Worm (Caenorhabditis elegans): ENCODE measurements around the gene cest-17.

cest-17 gene

ce11 chrV:8230056-8230455 is 26.9 kb downstream of the cest-17 start:
- peak; percentile 68 for TF ChIP-seq ceh-83 (GFP tag; optimal IDR thresholded peaks at IDR 0.05)
- no peak for TF ChIP-seq nhr-76 (tag; optimal IDR thresholded peaks at IDR 0.05)
- TF ChIP-seq unc-62 (GFP tag; optimal IDR thresholded peaks at IDR 0.05) = no peak
- TF ChIP-seq drap-1 (GFP tag; optimal IDR thresholded peaks at IDR 0.05) = peak; percentile 11
- peak; percentile 5 for TF ChIP-seq M03D4.4 (tag; optimal IDR thresholded peaks at IDR 0.05)
- TF ChIP-seq unc-120 (tag; optimal IDR thresholded peaks at IDR 0.05; ENCODE audit: poor library complexity, severe bottlenecking) = peak; percentile 38
- TF ChIP-seq ztf-11 (tag; optimal IDR thresholded peaks at IDR 0.05) = no peak
- TF ChIP-seq ceh-43 (GFP tag; optimal IDR thresholded peaks at IDR 0.05) = no peak

ce11 chrV:8235331-8235730 is 32.2 kb downstream of the cest-17 start:
- TF ChIP-seq zip-8 (tag; optimal IDR thresholded peaks at IDR 0.05) (no peak), drap-1 (GFP tag; optimal IDR thresholded peaks at IDR 0.05) (peak; percentile 45), tbx-8 (GFP tag; optimal IDR thresholded peaks at IDR 0.05) (no peak), blmp-1 (tag; optimal IDR thresholded peaks at IDR 0.05) (no peak), ceh-83 (GFP tag; optimal IDR thresholded peaks at IDR 0.05) (peak; percentile 74), nhr-2 (tag; optimal IDR thresholded peaks at IDR 0.05) (no peak), nhr-12 (tag; optimal IDR thresholded peaks at IDR 0.05) (no peak), mls-2 (tag; optimal IDR thresholded peaks at IDR 0.05) (no peak), nhr-28 (tag; optimal IDR thresholded peaks at IDR 0.05) (no peak), pha-4 (tag; optimal IDR thresholded peaks at IDR 0.05) (no peak), elt-1 (tag; optimal IDR thresholded peaks at IDR 0.05; ENCODE audit: borderline replicate concordance, insufficient read depth) (no peak), ceh-39 (tag; optimal IDR thresholded peaks at IDR 0.05) (no peak), unc-39 (tag; optimal IDR thresholded peaks at IDR 0.05) (no peak), mep-1 (tag; optimal IDR thresholded peaks at IDR 0.05) (no peak), nhr-237 (tag; optimal IDR thresholded peaks at IDR 0.05) (no peak), nhr-76 (tag; optimal IDR thresholded peaks at IDR 0.05) (no peak), flh-1 (GFP tag; optimal IDR thresholded peaks at IDR 0.05) (no peak), hlh-1 (tag; optimal IDR thresholded peaks at IDR 0.05) (peak; percentile 71), M03D4.4 (tag; optimal IDR thresholded peaks at IDR 0.05) (peak; percentile 57), lin-32 (GFP tag; optimal IDR thresholded peaks at IDR 0.05) (peak; percentile 18), ham-2 (GFP tag; optimal IDR thresholded peaks at IDR 0.05) (peak; percentile 45), lsy-2 (tag; optimal IDR thresholded peaks at IDR 0.05) (no peak), sptf-1 (tag; optimal IDR thresholded peaks at IDR 0.05) (no peak), unc-62 (GFP tag; optimal IDR thresholded peaks at IDR 0.05) (no peak), cnd-1 (tag; optimal IDR thresholded peaks at IDR 0.05) (peak; percentile 46), elt-3 (tag; optimal IDR thresholded peaks at IDR 0.05) (no peak)

- TF ChIP-seq ceh-43 (GFP tag; optimal IDR thresholded peaks at IDR 0.05) (no peak), mep-1 (tag; optimal IDR thresholded peaks at IDR 0.05) (no peak), M03D4.4 (tag; optimal IDR thresholded peaks at IDR 0.05) (no peak), unc-62 (GFP tag; optimal IDR thresholded peaks at IDR 0.05) (no peak), snpc-4 (tag; optimal IDR thresholded peaks at IDR 0.05) (no peak), ham-2 (GFP tag; optimal IDR thresholded peaks at IDR 0.05) (no peak), unc-120 (tag; optimal IDR thresholded peaks at IDR 0.05; ENCODE audit: poor library complexity, severe bottlenecking) (no peak), elt-1 (tag; optimal IDR thresholded peaks at IDR 0.05; ENCODE audit: borderline replicate concordance, insufficient read depth) (no peak), ztf-11 (tag; optimal IDR thresholded peaks at IDR 0.05) (no peak), unc-39 (tag; optimal IDR thresholded peaks at IDR 0.05) (no peak), ces-1 (GFP tag; optimal IDR thresholded peaks at IDR 0.05) (no peak), lsy-2 (tag; optimal IDR thresholded peaks at IDR 0.05) (no peak), pha-4 (tag; optimal IDR thresholded peaks at IDR 0.05) (no peak)
Observed at ce11 chrV:8238290-8238689, 35.2 kb downstream of the cest-17 start, which contains the start of gene rol-3. TSS of gene rol-3 (minus strand) at chrV:8238409.

ce11 chrV:8239928-8240327 is 36.8 kb downstream of the cest-17 start, which contains the start of gene C16D9.3:
TSS of gene C16D9.3 (minus strand) at chrV:8240028.
- TF ChIP-seq ceh-43 (GFP tag; optimal IDR thresholded peaks at IDR 0.05) (no peak), cnd-1 (tag; optimal IDR thresholded peaks at IDR 0.05) (no peak), ztf-11 (tag; optimal IDR thresholded peaks at IDR 0.05) (no peak), nhr-76 (tag; optimal IDR thresholded peaks at IDR 0.05) (no peak), pha-4 (tag; optimal IDR thresholded peaks at IDR 0.05) (no peak), blmp-1 (tag; optimal IDR thresholded peaks at IDR 0.05) (no peak), sem-2 (GFP tag; optimal IDR thresholded peaks at IDR 0.05) (no peak), lin-13 (tag; optimal IDR thresholded peaks at IDR 0.05) (no peak), tbx-8 (GFP tag; optimal IDR thresholded peaks at IDR 0.05) (no peak), sptf-1 (tag; optimal IDR thresholded peaks at IDR 0.05) (no peak), M03D4.4 (tag; optimal IDR thresholded peaks at IDR 0.05) (no peak), ceh-39 (tag; optimal IDR thresholded peaks at IDR 0.05) (no peak), hlh-1 (tag; optimal IDR thresholded peaks at IDR 0.05) (no peak)
